Worm (Caenorhabditis elegans): ENCODE data around the gene sluh-7.
A peak's percentile ranks its signal among the peaks of the same experiment; 100 is the strongest.

sluh-7 gene

ce11 chrV:10355773-10356335 is at the start of gene sluh-7 (continued):
- TF ChIP-seq rcor-1 (GFP tag; IDR thresholded peaks at IDR 0.05) = no peak
- TF ChIP-seq ccch-3 (GFP tag; optimal IDR thresholded peaks at IDR 0.05) = peak; percentile 40
- peak; percentile 49; the same call in 1 of the 2 replicates for TF ChIP-seq lir-1 (GFP tag; conservative IDR thresholded peaks at IDR 0.05)
- peak; percentile 65 for TF ChIP-seq F33H1.4 (GFP tag; IDR thresholded peaks at IDR 0.05)
- TF ChIP-seq him-1 (tag; optimal IDR thresholded peaks at IDR 0.05) = peak; percentile 35
- no peak for TF ChIP-seq F57C9.4 (tag; optimal IDR thresholded peaks at IDR 0.05)
- peak in 1 of 2 experiments; percentile 69 for TF ChIP-seq let-607 (tag; optimal IDR thresholded peaks at IDR 0.05)

- no peak for TF ChIP-seq lsl-1 (GFP tag; optimal IDR thresholded peaks at IDR 0.05)
- TF ChIP-seq nhr-80 (tag; optimal IDR thresholded peaks at IDR 0.05) = peak; percentile 74
These were observed 49.1 kb upstream of the sluh-7 start for ce11 chrV:10404701-10405100.

ce11 chrV:10402804-10403203 is 47.2 kb upstream of the sluh-7 start, which contains the start of gene F15H10.8:
Gene F15H10.8, minus strand, starts transcription at chrV:10402904.
- TF ChIP-seq tbp1 (GFP tag; optimal IDR thresholded peaks at IDR 0.05) (no peak), C17E4.6 (GFP tag; IDR thresholded peaks at IDR 0.05) (no peak), athp-1 (tag; optimal IDR thresholded peaks at IDR 0.05) (no peak), nhr-179 (tag; optimal IDR thresholded peaks at IDR 0.05) (no peak), nhr-90 (tag; optimal IDR thresholded peaks at IDR 0.05) (no peak), ets-4 (GFP tag; optimal IDR thresholded peaks at IDR 0.05) (no peak), ceh-40 (GFP tag; IDR thresholded peaks at IDR 0.05) (no peak), nhr-120 (GFP tag; IDR thresholded peaks at IDR 0.05) (no peak), hrde-1 (tag; optimal IDR thresholded peaks at IDR 0.05; ENCODE audit: borderline replicate concordance) (no peak), snpc-1.1 (tag; optimal IDR thresholded peaks at IDR 0.05; ENCODE audit: insufficient read depth) (no peak), F39B2.1 (GFP tag; IDR thresholded peaks at IDR 0.05) (no peak)

ce11 chrV:10399290-10399689 is 43.7 kb upstream of the sluh-7 start:
- TF ChIP-seq nhr-80 (tag; optimal IDR thresholded peaks at IDR 0.05) (peak; percentile 93), cebp-1 (GFP tag; IDR thresholded peaks at IDR 0.05) (peak; percentile 84), cebp-1 (tag; optimal IDR thresholded peaks at IDR 0.05) (peak; percentile 86), lsl-1 (GFP tag; optimal IDR thresholded peaks at IDR 0.05) (no peak), ztf-28 (GFP tag; IDR thresholded peaks at IDR 0.05) (no peak), mel-28 (tag; optimal IDR thresholded peaks at IDR 0.05; ENCODE audit: borderline replicate concordance) (no peak), hmg-20 (GFP tag; IDR thresholded peaks at IDR 0.05) (no peak), dpff-1 (tag; optimal IDR thresholded peaks at IDR 0.05) (no peak), F57C9.4 (tag; optimal IDR thresholded peaks at IDR 0.05) (no peak), F39B2.1 (GFP tag; IDR thresholded peaks at IDR 0.05) (no peak), chd-7 (tag; optimal IDR thresholded peaks at IDR 0.05) (no peak), C17E4.6 (GFP tag; IDR thresholded peaks at IDR 0.05) (no peak), ets-4 (GFP tag; optimal IDR thresholded peaks at IDR 0.05) (peak; percentile 32), mes-4 (tag; optimal IDR thresholded peaks at IDR 0.05) (no peak), xnd-1 (tag; optimal IDR thresholded peaks at IDR 0.05) (no peak)

ce11 chrV:10398431-10398830 is 42.8 kb upstream of the sluh-7 start, which contains the start of gene ugt-2:
Gene ugt-2, plus strand, starts transcription at chrV:10398801.
- TF ChIP-seq nfya-1 (tag; optimal IDR thresholded peaks at IDR 0.05; ENCODE audit: borderline replicate concordance, insufficient read depth) = no peak
- TF ChIP-seq let-607 (tag; optimal IDR thresholded peaks at IDR 0.05) = no peak
- TF ChIP-seq nhr-80 (tag; optimal IDR thresholded peaks at IDR 0.05) = peak; percentile 42

All from whole organism, young adult.